Worm (Caenorhabditis elegans) whole organism, L2 larva: Measurements from ENCODE around the gene str-158.

Experiments
- C34F6.9 ChIP-seq: fragments of 150-350 bp; optimal IDR thresholded peaks from 2 replicates; lab custom pipeline; 2014; ENCODE audit warnings: missing biosample characterization, missing genetic modification characterization
- F13H6.1 ChIP-seq: sonication (generic microtip); optimal IDR thresholded peaks from 2 replicates; lab custom pipeline; 2016; ENCODE audit warnings: missing genetic modification characterization, missing compliant biosample characterization
- R02D3.7 ChIP-seq: fragments of 150-350 bp; optimal IDR thresholded peaks from 2 replicates; lab custom pipeline; 2014; ENCODE audit warnings: missing biosample characterization, missing genetic modification characterization
- Y55F3AM.14 ChIP-seq: fragments of 200-800 bp; sonication (Bioruptor generic); optimal IDR thresholded peaks from 2 replicates; lab custom pipeline; 2018; ENCODE audit warnings: mild to moderate bottlenecking, missing genetic modification characterization, missing compliant biosample characterization
- ZK546.5 ChIP-seq: sonication (generic microtip); optimal IDR thresholded peaks from 2 replicates; lab custom pipeline; 2017; ENCODE audit warnings: missing biosample characterization, missing genetic modification characterization
- alr-1 ChIP-seq: fragments of 150-350 bp; optimal IDR thresholded peaks from 2 replicates; lab custom pipeline; 2014; ENCODE audit warnings: missing biosample characterization, missing genetic modification characterization
- aly-2 ChIP-seq: fragments of 150-350 bp; optimal IDR thresholded peaks from 2 replicates; lab custom pipeline; 2014; ENCODE audit warnings: missing biosample characterization, missing genetic modification characterization
- ama-1 ChIP-seq: fragments of 150-350 bp; optimal IDR thresholded peaks from 2 replicates; lab custom pipeline; 2018; ENCODE audit warnings: inconsistent platforms
- blmp-1 ChIP-seq: sonication (generic microtip); optimal IDR thresholded peaks from 2 replicates; lab custom pipeline; 2017; ENCODE audit warnings: missing genetic modification characterization, mild to moderate bottlenecking, missing compliant biosample characterization, antibody characterized with exemption, moderate library complexity; ENCODE audit not compliant: insufficient read depth
- ceh-16 ChIP-seq: fragments of 150-350 bp; optimal IDR thresholded peaks from 2 replicates; lab custom pipeline; 2014; ENCODE audit warnings: missing biosample characterization, missing genetic modification characterization
- ceh-82 ChIP-seq: fragments of 150-350 bp; optimal IDR thresholded peaks from 2 replicates; lab custom pipeline; 2014; ENCODE audit warnings: missing biosample characterization, missing genetic modification characterization
- crh-2 ChIP-seq: sonication (generic microtip); optimal IDR thresholded peaks from 2 replicates; lab custom pipeline; 2017; ENCODE audit warnings: missing biosample characterization, missing genetic modification characterization
- dmd-4 ChIP-seq: sonication (generic microtip); optimal IDR thresholded peaks from 2 replicates; lab custom pipeline; 2017; ENCODE audit warnings: missing biosample characterization, missing genetic modification characterization
- egl-27 ChIP-seq: sonication (generic microtip); optimal IDR thresholded peaks from 3 replicates; lab custom pipeline; 2017; ENCODE audit warnings: missing biosample characterization, missing genetic modification reagents, missing genetic modification characterization
- elt-1 ChIP-seq: fragments of 150-350 bp; optimal IDR thresholded peaks from 2 replicates; lab custom pipeline; 2014; ENCODE audit warnings: missing biosample characterization, missing genetic modification characterization
- elt-3 ChIP-seq: sonication (generic microtip); optimal IDR thresholded peaks from 2 replicates; lab custom pipeline; 2017; ENCODE audit warnings: missing biosample characterization, missing genetic modification characterization
- fos-1 ChIP-seq: fragments of 150-350 bp; optimal IDR thresholded peaks from 2 replicates; lab custom pipeline; 2014; ENCODE audit warnings: missing biosample characterization, missing genetic modification characterization
- gmeb-1 ChIP-seq: fragments of 150-350 bp; optimal IDR thresholded peaks from 2 replicates; lab custom pipeline; 2014; ENCODE audit warnings: missing biosample characterization, missing genetic modification characterization
- lin-11 ChIP-seq: fragments of 150-350 bp; sonication (generic microtip); optimal IDR thresholded peaks from 2 replicates; lab custom pipeline; 2014; ENCODE audit warnings: missing biosample characterization, missing genetic modification characterization, inconsistent platforms, mixed read lengths
- lin-13 ChIP-seq: fragments of 150-350 bp; optimal IDR thresholded peaks from 2 replicates; lab custom pipeline; 2014; ENCODE audit warnings: missing biosample characterization, missing genetic modification reagents, missing genetic modification characterization
- lin-39 ChIP-seq: fragments of 150-350 bp; optimal IDR thresholded peaks from 2 replicates; lab custom pipeline; 2014; ENCODE audit warnings: missing biosample characterization, missing genetic modification reagents, missing genetic modification characterization
- lsy-2 ChIP-seq, 2 experiments: fragments of 150-350 bp in 1 of 2; sonication (generic microtip) in 1 of 2; optimal IDR thresholded peaks; 2 replicates each; lab custom pipeline; 2014 to 2017; ENCODE audit warnings: missing biosample characterization in 2 of 2, missing genetic modification characterization in 2 of 2
- mab-5 ChIP-seq: fragments of 150-350 bp; optimal IDR thresholded peaks from 2 replicates; lab custom pipeline; 2014; ENCODE audit warnings: missing biosample characterization, missing genetic modification characterization
- mbf-1 ChIP-seq: sonication (generic microtip); optimal IDR thresholded peaks from 2 replicates; lab custom pipeline; 2017; ENCODE audit warnings: missing biosample characterization, missing genetic modification characterization
- mdl-1 ChIP-seq, 2 experiments: fragments of 150-350 bp in 1 of 2; sonication (generic microtip) in 1 of 2; optimal IDR thresholded peaks; 2 replicates each; lab custom pipeline; 2017; ENCODE audit warnings: missing biosample characterization in 2 of 2, missing genetic modification characterization in 2 of 2
- nhr-10 ChIP-seq: sonication (generic microtip); optimal IDR thresholded peaks from 2 replicates; lab custom pipeline; 2017; ENCODE audit warnings: missing biosample characterization, missing genetic modification characterization
- nhr-11 ChIP-seq: fragments of 150-350 bp; optimal IDR thresholded peaks from 2 replicates; lab custom pipeline; 2014; ENCODE audit warnings: missing biosample characterization, missing genetic modification characterization
- nhr-12 ChIP-seq: fragments of 150-350 bp; optimal IDR thresholded peaks from 2 replicates; lab custom pipeline; 2014; ENCODE audit warnings: missing biosample characterization, missing genetic modification characterization
- nhr-129 ChIP-seq: fragments of 150-350 bp; optimal IDR thresholded peaks from 2 replicates; lab custom pipeline; 2014; ENCODE audit warnings: missing biosample characterization, missing genetic modification characterization
- nhr-21 ChIP-seq: fragments of 150-350 bp; optimal IDR thresholded peaks from 2 replicates; lab custom pipeline; 2014; ENCODE audit warnings: missing biosample characterization, missing genetic modification characterization
- nhr-23 ChIP-seq: fragments of 150-350 bp; optimal IDR thresholded peaks from 2 replicates; lab custom pipeline; 2014; ENCODE audit warnings: missing biosample characterization, missing genetic modification reagents, missing genetic modification characterization
- nhr-237 ChIP-seq: fragments of 150-350 bp; optimal IDR thresholded peaks from 2 replicates; lab custom pipeline; 2014; ENCODE audit warnings: missing biosample characterization, missing genetic modification characterization
- nhr-25 ChIP-seq: fragments of 150-350 bp; sonication (generic microtip); optimal IDR thresholded peaks from 3 replicates; lab custom pipeline; 2014; ENCODE audit warnings: missing biosample characterization, missing genetic modification characterization
- nhr-6 ChIP-seq: fragments of 150-350 bp; optimal IDR thresholded peaks from 2 replicates; lab custom pipeline; 2014; ENCODE audit warnings: missing biosample characterization, missing genetic modification characterization
- nhr-77 ChIP-seq: fragments of 150-350 bp; optimal IDR thresholded peaks from 2 replicates; lab custom pipeline; 2014; ENCODE audit warnings: missing biosample characterization, missing genetic modification characterization
- peb-1 ChIP-seq: fragments of 150-350 bp; optimal IDR thresholded peaks from 2 replicates; lab custom pipeline; 2014; ENCODE audit warnings: missing biosample characterization, missing genetic modification characterization
- sem-4 ChIP-seq: fragments of 150-350 bp; optimal IDR thresholded peaks from 2 replicates; lab custom pipeline; 2014; ENCODE audit warnings: missing biosample characterization, missing genetic modification reagents, missing genetic modification characterization
- skn-1 ChIP-seq: sonication (generic microtip); optimal IDR thresholded peaks from 2 replicates; lab custom pipeline; 2017; ENCODE audit warnings: missing biosample characterization, missing genetic modification characterization
- sma-3 ChIP-seq: sonication (generic microtip); optimal IDR thresholded peaks from 2 replicates; lab custom pipeline; 2016; ENCODE audit warnings: missing genetic modification reagents, missing genetic modification characterization, missing compliant biosample characterization
- sma-9 ChIP-seq, 2 experiments: fragments of 150-350 bp in 1 of 2; sonication (generic microtip) in 1 of 2; optimal IDR thresholded peaks; 2 replicates each; lab custom pipeline; 2014 to 2016; ENCODE audit warnings: missing genetic modification characterization in 2 of 2, mild to moderate bottlenecking in 1 of 2, missing biosample characterization in 1 of 2, missing compliant biosample characterization in 1 of 2, missing genetic modification reagents in 1 of 2, moderate library complexity in 1 of 2
- snpc-4 ChIP-seq: fragments of 150-350 bp; optimal IDR thresholded peaks from 2 replicates; lab custom pipeline; 2014; ENCODE audit warnings: missing biosample characterization, missing genetic modification characterization
- unc-39 ChIP-seq: fragments of 150-350 bp; optimal IDR thresholded peaks from 2 replicates; lab custom pipeline; 2014; ENCODE audit warnings: missing biosample characterization, missing genetic modification characterization
- unc-55 ChIP-seq: fragments of 150-350 bp; sonication (generic microtip); optimal IDR thresholded peaks from 3 replicates; lab custom pipeline; 2014; ENCODE audit warnings: missing biosample characterization, missing genetic modification reagents, missing genetic modification characterization
- unc-62 ChIP-seq: fragments of 150-350 bp; optimal IDR thresholded peaks from 2 replicates; lab custom pipeline; 2014; ENCODE audit warnings: missing biosample characterization, missing genetic modification reagents, missing genetic modification characterization
- zag-1 ChIP-seq: fragments of 150-350 bp; optimal IDR thresholded peaks from 2 replicates; lab custom pipeline; 2014; ENCODE audit warnings: missing biosample characterization, missing genetic modification characterization
- ztf-1 ChIP-seq: fragments of 200-800 bp; sonication (Bioruptor generic); conservative IDR thresholded peaks from 2 replicates; pipeline ENCODE4 v1.3.6; 2022; ENCODE audit warnings: missing genetic modification characterization, missing compliant biosample characterization
- ztf-11 ChIP-seq: sonication (generic microtip); optimal IDR thresholded peaks from 2 replicates; lab custom pipeline; 2017; ENCODE audit warnings: missing biosample characterization, missing genetic modification characterization
- ztf-4 ChIP-seq: fragments of 150-350 bp; optimal IDR thresholded peaks from 2 replicates; lab custom pipeline; 2014; ENCODE audit warnings: missing biosample characterization, missing genetic modification characterization

The str-158 gene

DNA sequence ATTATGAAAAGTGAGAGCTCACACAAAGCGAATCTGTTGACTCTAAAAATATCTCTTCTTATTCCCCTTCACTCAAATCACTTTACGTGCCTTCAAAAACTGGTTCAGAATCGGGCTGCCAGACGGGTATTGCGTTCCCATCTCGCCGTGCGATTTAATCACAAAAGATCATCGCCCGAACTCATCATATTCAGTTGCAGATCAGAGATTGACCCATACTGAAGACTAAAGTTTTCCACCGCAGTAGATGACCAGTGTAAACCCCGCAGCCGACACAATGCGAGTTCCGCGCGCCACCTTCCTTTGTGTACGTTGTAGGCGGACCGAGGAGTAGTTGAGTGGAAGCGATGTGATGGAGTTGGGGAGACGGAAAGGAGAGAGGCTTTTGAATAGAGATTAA, 37.2 kb upstream of the str-158 start:
- TF ChIP-seq lin-13 (peak; percentile 54), gmeb-1 (tag; lab: Kevin White, UChicago) (peak; percentile 48), peb-1 (peak; percentile 16), F13H6.1 (tag; lab: Kevin White, UChicago) (peak; percentile 77), lin-39 (tag; lab: Kevin White, UChicago) (no peak), dmd-4 (tag; lab: Kevin White, UChicago) (no peak), alr-1 (tag; lab: Kevin White, UChicago) (no peak), nhr-21 (tag; lab: Kevin White, UChicago) (peak; percentile 70), zag-1 (tag; lab: Kevin White, UChicago) (no peak), unc-55 (GFP tag; lab: Kevin White, UChicago) (no peak), mdl-1 (tag; optimal IDR thresholded peaks at IDR 0.05; lab: Kevin White, UChicago) (peak; percentile 3 to 25), unc-62 (GFP tag; lab: Kevin White, UChicago) (no peak), nhr-11 (no peak), snpc-4 (tag; lab: Kevin White, UChicago) (peak; percentile 98), egl-27 (tag; lab: Kevin White, UChicago) (peak; percentile 21), sem-4 (tag; lab: Kevin White, UChicago) (no peak), nhr-23 (tag; lab: Kevin White, UChicago) (no peak), nhr-12 (tag; lab: Kevin White, UChicago) (no peak), sma-9 (GFP tag; optimal IDR thresholded peaks at IDR 0.05; lab: Kevin White, UChicago) (peak; percentile 90), sma-9 (tag; optimal IDR thresholded peaks at IDR 0.05; lab: Kevin White, UChicago) (no peak), ztf-11 (no peak), nhr-129 (no peak), mab-5 (no peak), elt-1 (tag; lab: Kevin White, UChicago) (no peak), skn-1 (no peak), R02D3.7 (tag; lab: Kevin White, UChicago) (no peak), mbf-1 (tag; lab: Kevin White, UChicago) (no peak), aly-2 (no peak), crh-2 (tag; lab: Kevin White, UChicago) (peak; percentile 35), nhr-6 (no peak), ztf-1 (no peak), ceh-82 (tag; lab: Kevin White, UChicago) (no peak), lsy-2 (tag; optimal IDR thresholded peaks at IDR 0.05; lab: Kevin White, UChicago) (no peak), nhr-25 (tag; lab: Kevin White, UChicago) (peak; percentile 49), sma-3 (GFP tag; lab: Kevin White, UChicago) (peak; percentile 70), lin-11 (tag; lab: Kevin White, UChicago) (no peak), blmp-1 (tag; lab: Kevin White, UChicago) (no peak), unc-39 (tag; lab: Kevin White, UChicago) (no peak), elt-3 (no peak), fos-1 (peak; percentile 48), nhr-237 (tag; lab: Kevin White, UChicago) (no peak), Y55F3AM.14 (no peak), nhr-77 (no peak), ztf-4 (tag; lab: Kevin White, UChicago) (no peak), C34F6.9 (tag; lab: Kevin White, UChicago) (no peak), ceh-16 (tag; lab: Kevin White, UChicago) (no peak), nhr-10 (tag; lab: Kevin White, UChicago) (no peak), ZK546.5 (no peak), ama-1 (lab: Kevin White, UChicago) (peak; percentile 84)
- TF ChIP-seq, all 48 proteins: peak for 14
